Worm (Caenorhabditis elegans) whole organism, young adult: Measurements from ENCODE around the gene gskl-1.
A peak's percentile ranks its signal among the peaks of the same experiment; 100 is the strongest.

Experiments
- B0336.3 ChIP-seq: fragments of 200-800 bp; sonication (Bioruptor generic); IDR thresholded peaks from 2 replicates; pipeline ENCODE4 v1.3.6; 2022; ENCODE audit warnings: missing genetic modification characterization, missing compliant biosample characterization
- C06A6.2 ChIP-seq: fragments of 200-800 bp; sonication (Bioruptor generic); conservative IDR thresholded peaks from 2 replicates; pipeline ENCODE4 v1.3.6; 2022; ENCODE audit warnings: missing genetic modification characterization, missing compliant biosample characterization
- F23B12.7 ChIP-seq: sonication (generic microtip); optimal IDR thresholded peaks from 2 replicates; lab custom pipeline; 2017; ENCODE audit warnings: missing genetic modification characterization, mild to moderate bottlenecking, missing compliant biosample characterization, antibody characterized with exemption, moderate library complexity; ENCODE audit not compliant: insufficient read depth
- F33H1.4 ChIP-seq: fragments of 200-800 bp; sonication (Bioruptor generic); IDR thresholded peaks from 2 replicates; pipeline ENCODE4 v1.3.6; 2022; ENCODE audit warnings: missing genetic modification reagents, missing genetic modification characterization, missing compliant biosample characterization
- F37B4.10 ChIP-seq: fragments of 200-800 bp; sonication (Bioruptor generic); IDR thresholded peaks from 2 replicates; pipeline ENCODE4 v1.3.6; 2022; ENCODE audit warnings: missing genetic modification characterization, missing compliant biosample characterization
- F52B5.7 ChIP-seq: sonication (generic microtip); optimal IDR thresholded peaks from 2 replicates; lab custom pipeline; 2016; ENCODE audit warnings: mild to moderate bottlenecking, missing genetic modification characterization, missing compliant biosample characterization
- F57C9.4 ChIP-seq: sonication (generic microtip); optimal IDR thresholded peaks from 2 replicates; lab custom pipeline; 2017; ENCODE audit warnings: mild to moderate bottlenecking, missing genetic modification characterization, missing compliant biosample characterization
- Y53F4B.3 ChIP-seq: fragments of 200-800 bp; sonication (Bioruptor generic); IDR thresholded peaks from 2 replicates; pipeline ENCODE4 v1.3.6; 2022; ENCODE audit warnings: missing genetic modification reagents, missing genetic modification characterization, missing compliant biosample characterization
- Y53G8AR.9 ChIP-seq: fragments of 200-800 bp; sonication (Bioruptor generic); conservative IDR thresholded peaks from 2 replicates; pipeline ENCODE4 v1.3.6; 2022; ENCODE audit warnings: missing genetic modification reagents, missing genetic modification characterization, missing compliant biosample characterization
- Y79H2A.3 ChIP-seq: fragments of 200-800 bp; sonication (Bioruptor generic); conservative IDR thresholded peaks from 2 replicates; pipeline ENCODE4 v1.3.6; 2022; ENCODE audit warnings: missing genetic modification reagents, missing genetic modification characterization, missing compliant biosample characterization
- Y95B8A.8 ChIP-seq: fragments of 200-800 bp; sonication (Bioruptor generic); IDR thresholded peaks from 2 replicates; pipeline ENCODE4 v1.3.6; 2022; ENCODE audit warnings: missing genetic modification reagents, missing genetic modification characterization, missing compliant biosample characterization
- ZK185.1 ChIP-seq: sonication (generic microtip); optimal IDR thresholded peaks from 2 replicates; lab custom pipeline; 2016; ENCODE audit warnings: mild to moderate bottlenecking, missing genetic modification characterization, missing compliant biosample characterization; ENCODE audit not compliant: poor library complexity, severe bottlenecking
- athp-1 ChIP-seq: sonication (generic microtip); optimal IDR thresholded peaks from 2 replicates; lab custom pipeline; 2017; ENCODE audit warnings: mild to moderate bottlenecking, missing genetic modification characterization, missing compliant biosample characterization
- attf-3 ChIP-seq: fragments of 200-800 bp; sonication (Bioruptor generic); conservative IDR thresholded peaks from 2 replicates; pipeline ENCODE4 v1.3.6; 2022; ENCODE audit warnings: missing genetic modification reagents, missing genetic modification characterization, missing compliant biosample characterization
- attf-6 ChIP-seq: fragments of 200-800 bp; sonication (Bioruptor generic); IDR thresholded peaks from 2 replicates; pipeline ENCODE4 v1.3.6; 2022; ENCODE audit warnings: missing genetic modification reagents, missing genetic modification characterization, missing compliant biosample characterization
- ceh-100 ChIP-seq: fragments of 200-800 bp; sonication (Bioruptor generic); IDR thresholded peaks from 2 replicates; pipeline ENCODE4 v1.3.6; 2022; ENCODE audit warnings: missing genetic modification reagents, missing genetic modification characterization, missing compliant biosample characterization
- ceh-58 ChIP-seq: fragments of 200-800 bp; sonication (Bioruptor generic); IDR thresholded peaks from 2 replicates; pipeline ENCODE4 v1.3.6; 2022; ENCODE audit warnings: missing genetic modification characterization, missing compliant biosample characterization
- ceh-79 ChIP-seq: sonication (generic microtip); optimal IDR thresholded peaks from 2 replicates; lab custom pipeline; 2017; ENCODE audit warnings: mild to moderate bottlenecking, missing genetic modification characterization, missing compliant biosample characterization
- die-1 ChIP-seq: sonication (generic microtip); optimal IDR thresholded peaks from 2 replicates; lab custom pipeline; 2016; ENCODE audit warnings: missing genotype, mild to moderate bottlenecking, missing genetic modification characterization, missing compliant biosample characterization
- dpff-1 ChIP-seq: sonication (generic microtip); optimal IDR thresholded peaks from 2 replicates; lab custom pipeline; 2017; ENCODE audit warnings: mild to moderate bottlenecking, missing genetic modification characterization, missing compliant biosample characterization
- egl-18 ChIP-seq: fragments of 200-800 bp; sonication (Bioruptor generic); IDR thresholded peaks from 2 replicates; pipeline ENCODE4 v1.3.6; 2022; ENCODE audit warnings: missing genetic modification reagents, missing genetic modification characterization, missing compliant biosample characterization
- ekl-4 ChIP-seq: fragments of 200-800 bp; sonication (Bioruptor generic); IDR thresholded peaks from 2 replicates; pipeline ENCODE4 v1.3.6; 2022; ENCODE audit warnings: missing genetic modification reagents, missing genetic modification characterization, missing compliant biosample characterization
- hmg-1.2 ChIP-seq: fragments of 200-800 bp; sonication (Bioruptor generic); IDR thresholded peaks from 2 replicates; pipeline ENCODE4 v1.3.6; 2022; ENCODE audit warnings: missing genetic modification reagents, missing genetic modification characterization, missing compliant biosample characterization
- hrde-1 ChIP-seq: sonication (generic microtip); optimal IDR thresholded peaks from 2 replicates; lab custom pipeline; 2016; ENCODE audit warnings: missing genetic modification characterization, mild to moderate bottlenecking, missing compliant biosample characterization, moderate library complexity, missing genotype, missing genetic modification reagents, borderline replicate concordance
- hsf-1 ChIP-seq: fragments of 200-800 bp; sonication (Bioruptor generic); IDR thresholded peaks from 2 replicates; pipeline ENCODE4 v1.3.6; 2022; ENCODE audit warnings: missing genetic modification reagents, missing genetic modification characterization, missing compliant biosample characterization
- let-526 ChIP-seq: fragments of 200-800 bp; sonication (Bioruptor generic); IDR thresholded peaks from 2 replicates; pipeline ENCODE4 v1.3.6; 2022; ENCODE audit warnings: missing genetic modification reagents, missing genetic modification characterization, missing compliant biosample characterization
- lin-26 ChIP-seq: fragments of 200-800 bp; sonication (Bioruptor generic); IDR thresholded peaks from 2 replicates; pipeline ENCODE4 v1.3.6; 2022; ENCODE audit warnings: missing genetic modification reagents, missing genetic modification characterization, missing compliant biosample characterization
- lin-54 ChIP-seq: fragments of 200-800 bp; sonication (Bioruptor generic); optimal IDR thresholded peaks from 2 replicates; lab custom pipeline; 2018; ENCODE audit warnings: mild to moderate bottlenecking, missing genetic modification characterization, missing compliant biosample characterization
- lsl-1 ChIP-seq: fragments of 200-800 bp; sonication (Bioruptor generic); optimal IDR thresholded peaks from 2 replicates; lab custom pipeline; 2018; ENCODE audit warnings: mild to moderate bottlenecking, missing genetic modification characterization, moderate library complexity, missing compliant biosample characterization
- madf-6 ChIP-seq: fragments of 200-800 bp; sonication (Bioruptor generic); IDR thresholded peaks from 2 replicates; pipeline ENCODE4 v1.3.6; 2022; ENCODE audit warnings: missing genetic modification reagents, missing genetic modification characterization, missing compliant biosample characterization
- madf-8 ChIP-seq: fragments of 200-800 bp; sonication (Bioruptor generic); conservative IDR thresholded peaks from 2 replicates; pipeline ENCODE4 v1.3.6; 2022; ENCODE audit warnings: missing genetic modification reagents, missing genetic modification characterization, missing compliant biosample characterization
- mel-28 ChIP-seq: sonication (generic microtip); optimal IDR thresholded peaks from 2 replicates; lab custom pipeline; 2016; ENCODE audit warnings: borderline replicate concordance, mild to moderate bottlenecking, missing genetic modification characterization, missing compliant biosample characterization
- nhr-120 ChIP-seq: fragments of 200-800 bp; sonication (Bioruptor generic); IDR thresholded peaks from 2 replicates; pipeline ENCODE4 v1.3.6; 2022; ENCODE audit warnings: missing genetic modification characterization, missing compliant biosample characterization
- nhr-179 ChIP-seq: sonication (generic microtip); optimal IDR thresholded peaks from 2 replicates; lab custom pipeline; 2016; ENCODE audit warnings: mild to moderate bottlenecking, missing genetic modification characterization, missing compliant biosample characterization
- pbrm-1 ChIP-seq: fragments of 200-800 bp; sonication (Bioruptor generic); IDR thresholded peaks from 2 replicates; pipeline ENCODE4 v1.3.6; 2022; ENCODE audit warnings: missing genetic modification reagents, missing genetic modification characterization, missing compliant biosample characterization
- rcor-1 ChIP-seq: fragments of 200-800 bp; sonication (Bioruptor generic); IDR thresholded peaks from 2 replicates; pipeline ENCODE4 v1.3.6; 2022; ENCODE audit warnings: missing genetic modification reagents, missing genetic modification characterization, missing compliant biosample characterization
- tbx-9 ChIP-seq: sonication (generic microtip); optimal IDR thresholded peaks from 2 replicates; lab custom pipeline; 2016; ENCODE audit warnings: borderline replicate concordance, missing genetic modification characterization, inconsistent platforms, missing compliant biosample characterization
- xnd-1 ChIP-seq: sonication (generic microtip); optimal IDR thresholded peaks from 2 replicates; lab custom pipeline; 2016; ENCODE audit warnings: missing genotype, missing genetic modification reagents, missing genetic modification characterization, missing compliant biosample characterization
- ztf-22 ChIP-seq: fragments of 200-800 bp; sonication (Bioruptor generic); optimal IDR thresholded peaks from 2 replicates; lab custom pipeline; 2018; ENCODE audit warnings: mild to moderate bottlenecking, missing genetic modification characterization, moderate library complexity, missing compliant biosample characterization
- ztf-3 ChIP-seq: fragments of 200-800 bp; sonication (Bioruptor generic); optimal IDR thresholded peaks from 2 replicates; lab custom pipeline; 2018; ENCODE audit warnings: mild to moderate bottlenecking, missing genetic modification characterization, missing compliant biosample characterization

gskl-1 gene

DNA sequence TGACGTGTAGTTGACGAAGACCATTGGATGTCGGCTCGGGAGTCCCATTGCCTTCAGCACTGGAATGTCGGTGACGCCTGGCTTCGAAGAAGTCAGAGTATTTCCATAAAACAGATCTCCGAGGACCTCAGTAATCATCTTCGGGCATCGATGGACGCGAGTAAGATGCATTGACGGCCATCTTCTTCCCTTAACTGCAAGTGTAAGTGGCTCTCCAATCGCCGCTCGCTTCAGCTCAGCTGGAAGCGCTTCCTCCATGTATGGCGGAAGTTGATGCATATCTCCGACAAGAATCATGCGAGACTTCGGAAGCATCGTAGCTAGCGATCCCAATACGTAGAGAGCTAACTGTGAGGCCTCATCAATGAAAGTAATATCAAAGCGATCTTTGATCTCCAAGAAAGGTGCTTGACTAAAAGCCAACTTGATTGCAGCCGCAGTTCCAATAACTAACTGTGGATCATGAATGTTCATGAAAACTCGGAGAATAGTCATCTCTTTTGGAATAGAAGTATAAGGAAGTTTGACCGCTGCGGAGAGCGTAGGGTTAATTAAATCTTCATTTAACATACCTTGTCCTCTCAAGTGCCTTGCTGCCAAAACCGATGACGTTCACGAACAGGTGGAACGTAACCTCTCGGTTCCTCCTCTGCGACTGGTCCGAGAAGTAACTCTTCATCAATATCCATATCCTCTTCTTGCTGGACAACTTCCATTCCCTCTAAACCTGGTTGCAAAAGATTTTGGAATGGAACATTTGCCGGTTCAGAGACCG lies 13.2 kb upstream of the gskl-1 start:
- TF ChIP-seq attf-6 (GFP tag; lab: Robert Waterston, UW) (peak; percentile 71), madf-8 (GFP tag; lab: Robert Waterston, UW) (0 out of 2 replicates have a peak, but pooled peaks have one; percentile 3), ceh-100 (GFP tag; lab: Robert Waterston, UW) (no peak), ekl-4 (GFP tag; lab: Robert Waterston, UW) (peak; percentile 49; the same call in 1 of the 2 replicates), xnd-1 (tag; lab: Kevin White, UChicago) (peak; percentile 50), pbrm-1 (GFP tag; lab: Robert Waterston, UW) (peak; percentile 74; the same call in 1 of the 2 replicates), lsl-1 (peak; percentile 26), Y53G8AR.9 (GFP tag; lab: Robert Waterston, UW) (peak; percentile 68), F37B4.10 (GFP tag; lab: Robert Waterston, UW) (0 out of 2 replicates have a peak, but pooled peaks have one; percentile 12), hmg-1.2 (GFP tag; lab: Robert Waterston, UW) (0 out of 2 replicates have a peak, but pooled peaks have one; percentile 3), athp-1 (tag; lab: Kevin White, UChicago) (no peak), nhr-120 (GFP tag; lab: Robert Waterston, UW) (no peak), F33H1.4 (GFP tag; lab: Robert Waterston, UW) (peak; percentile 33), ceh-79 (no peak), Y53F4B.3 (GFP tag; lab: Robert Waterston, UW) (0 out of 2 replicates have a peak, but pooled peaks have one; percentile 9), lin-26 (GFP tag; lab: Robert Waterston, UW) (peak; percentile 65; the same call in 1 of the 2 replicates), die-1 (tag; lab: Kevin White, UChicago) (no peak), egl-18 (GFP tag; lab: Robert Waterston, UW) (peak; percentile 27; the same call in 1 of the 2 replicates), ceh-58 (peak; percentile 2; the same call in 1 of the 2 replicates), dpff-1 (tag; lab: Kevin White, UChicago) (peak; percentile 56), F57C9.4 (tag; lab: Kevin White, UChicago) (no peak), ztf-22 (GFP tag; lab: Kevin White, UChicago) (no peak), Y79H2A.3 (peak; percentile 19), rcor-1 (GFP tag; lab: Robert Waterston, UW) (peak; percentile 30; the same call in 1 of the 2 replicates), Y95B8A.8 (GFP tag; lab: Robert Waterston, UW) (0 out of 2 replicates have a peak, but pooled peaks have one; percentile 3), F52B5.7 (peak; percentile 3), lin-54 (GFP tag; lab: Kevin White, UChicago) (peak; percentile 22), madf-6 (GFP tag; lab: Robert Waterston, UW) (peak; percentile 70), ZK185.1 (tag; lab: Kevin White, UChicago) (peak; percentile 1), B0336.3 (peak; percentile 54), C06A6.2 (GFP tag; lab: Robert Waterston, UW) (no peak), nhr-179 (tag; lab: Kevin White, UChicago) (no peak), mel-28 (no peak), let-526 (GFP tag; lab: Robert Waterston, UW) (no peak), hrde-1 (no peak), ztf-3 (no peak), hsf-1 (GFP tag; lab: Robert Waterston, UW) (no peak; the same call in none of the 2 replicates), tbx-9 (tag; lab: Kevin White, UChicago) (no peak), F23B12.7 (tag; lab: Kevin White, UChicago) (no peak), attf-3 (GFP tag; lab: Robert Waterston, UW) (no peak)
